Worm (Caenorhabditis elegans) whole organism, L4 larva: ENCODE data around the gene C56E6.4.
A peak's percentile ranks its signal among the peaks of the same experiment; 100 is the strongest.

Experiments
- Y5F2A.4 ChIP-seq: fragments of 200-800 bp; sonication (Bioruptor generic); optimal IDR thresholded peaks from 2 replicates; lab custom pipeline; 2018; ENCODE audit warnings: mild to moderate bottlenecking, missing genetic modification characterization, missing compliant biosample characterization
- daf-19 ChIP-seq: fragments of 200-800 bp; sonication (Bioruptor generic); conservative IDR thresholded peaks from 2 replicates; pipeline ENCODE4 v1.3.6; 2022; ENCODE audit warnings: missing genetic modification characterization, missing compliant biosample characterization
- dmd-8 ChIP-seq: fragments of 200-800 bp; sonication (Bioruptor generic); IDR thresholded peaks from 2 replicates; pipeline ENCODE4 v1.3.6; 2022; ENCODE audit warnings: missing genetic modification characterization, missing compliant biosample characterization
- dve-1 ChIP-seq: sonication (generic microtip); optimal IDR thresholded peaks from 2 replicates; lab custom pipeline; 2017; ENCODE audit warnings: antibody characterized with exemption, mild to moderate bottlenecking, missing genetic modification characterization, missing compliant biosample characterization; ENCODE audit not compliant: insufficient read depth
- fos-1 ChIP-seq: fragments of 150-350 bp; optimal IDR thresholded peaks from 2 replicates; lab custom pipeline; 2014; ENCODE audit warnings: missing biosample characterization, missing genetic modification characterization
- gei-8 ChIP-seq: fragments of 200-800 bp; sonication (Bioruptor generic); optimal IDR thresholded peaks from 2 replicates; lab custom pipeline; 2018; ENCODE audit warnings: mild to moderate bottlenecking, missing genetic modification characterization, missing compliant biosample characterization
- mes-2 ChIP-seq: sonication (generic microtip); optimal IDR thresholded peaks from 2 replicates; lab custom pipeline; 2016; ENCODE audit warnings: missing genotype, mild to moderate bottlenecking, missing genetic modification characterization, missing compliant biosample characterization; ENCODE audit not compliant: poor library complexity, severe bottlenecking
- pqm-1 ChIP-seq: sonication (generic microtip); optimal IDR thresholded peaks from 2 replicates; lab custom pipeline; 2017; ENCODE audit warnings: missing biosample characterization, missing genetic modification characterization
- sdz-12 ChIP-seq: fragments of 200-800 bp; sonication (Bioruptor generic); optimal IDR thresholded peaks from 2 replicates; lab custom pipeline; 2018; ENCODE audit warnings: mild to moderate bottlenecking, missing genetic modification characterization, missing compliant biosample characterization

- TF ChIP-seq fos-1 (tag; lab: Kevin White, UChicago) (no peak), pqm-1 (no peak), mes-2 (tag; lab: Kevin White, UChicago) (no peak), gei-8 (GFP tag; lab: Kevin White, UChicago) (peak; percentile 15), Y5F2A.4 (GFP tag; lab: Kevin White, UChicago) (no peak), sdz-12 (no peak), daf-19 (GFP tag; lab: Robert Waterston, UW) (0 out of 2 replicates have a peak, but pooled peaks have one; percentile 40), dmd-8 (no peak), dve-1 (tag; lab: Kevin White, UChicago) (no peak)
Observed at ce11 chrII:6565077-6565476, 36.5 kb upstream of the C56E6.4 start, which contains the start of gene mpz-3.
